Fruit fly (Drosophila melanogaster) whole organism, embryonic: ENCODE data around the gene CG11085.

Experiments used
- ATbp ChIP-seq: fragments of 200-800 bp; sonication (Bioruptor generic); optimal IDR thresholded peaks from 2 replicates; lab custom pipeline; 2017; ENCODE audit warnings: missing biosample characterization, mild to moderate bottlenecking, missing genetic modification characterization, missing genetic modification reagents
- Atf6 ChIP-seq: fragments of 200-800 bp; sonication (Bioruptor generic); IDR thresholded peaks from 2 replicates; pipeline ENCODE4 v1.3.6; 2022; ENCODE audit warnings: missing biosample characterization, missing genetic modification characterization
- CG10267 ChIP-seq: fragments of 200-800 bp; sonication (Bioruptor generic); optimal IDR thresholded peaks from 2 replicates; lab custom pipeline; 2018; ENCODE audit warnings: missing biosample characterization, mild to moderate bottlenecking, missing genetic modification characterization, moderate library complexity
- CG10431 ChIP-seq: fragments of 200-800 bp; sonication (Bioruptor generic); optimal IDR thresholded peaks from 3 replicates; lab custom pipeline; 2018; ENCODE audit warnings: missing biosample characterization, mild to moderate bottlenecking, missing genetic modification characterization
- CG12219 ChIP-seq: fragments of 200-800 bp; sonication (Bioruptor generic); optimal IDR thresholded peaks from 3 replicates; lab custom pipeline; 2018; ENCODE audit warnings: missing biosample characterization, mild to moderate bottlenecking, missing genetic modification characterization
- CG12236 ChIP-seq: fragments of 200-800 bp; sonication (Bioruptor generic); optimal IDR thresholded peaks from 2 replicates; lab custom pipeline; 2016; ENCODE audit warnings: missing biosample characterization, missing genetic modification characterization
- CG12391 ChIP-seq: fragments of 200-800 bp; sonication (Bioruptor generic); optimal IDR thresholded peaks from 3 replicates; lab custom pipeline; 2018; ENCODE audit warnings: missing biosample characterization, mild to moderate bottlenecking, missing genetic modification characterization, moderate library complexity
- CG13287 ChIP-seq: fragments of 200-800 bp; sonication (Bioruptor generic); IDR thresholded peaks from 2 replicates; pipeline ENCODE4 v1.3.6; 2022; ENCODE audit warnings: missing biosample characterization, missing genetic modification characterization; ENCODE audit not compliant: partially characterized antibody
- CG13424 ChIP-seq: fragments of 200-800 bp; sonication (Bioruptor generic); optimal IDR thresholded peaks from 2 replicates; lab custom pipeline; 2019; ENCODE audit warnings: missing biosample characterization, mild to moderate bottlenecking, missing genetic modification characterization, moderate library complexity
- CG13775 ChIP-seq: fragments of 200-800 bp; sonication (Bioruptor generic); optimal IDR thresholded peaks from 3 replicates; lab custom pipeline; 2017; ENCODE audit warnings: missing biosample characterization, mild to moderate bottlenecking, missing genetic modification characterization
- CG14441 ChIP-seq: fragments of 200-800 bp; sonication (Bioruptor generic); IDR thresholded peaks from 2 replicates; pipeline ENCODE4 v1.3.6; 2022; ENCODE audit warnings: missing biosample characterization, missing genetic modification characterization
- CG14860 ChIP-seq: fragments of 200-800 bp; sonication (Bioruptor generic); IDR thresholded peaks from 3 replicates; pipeline ENCODE4 v1.3.6; 2022; ENCODE audit warnings: missing biosample characterization, missing genetic modification characterization; ENCODE audit not compliant: partially characterized antibody
- CG17186 ChIP-seq: fragments of 200-800 bp; sonication (Bioruptor generic); optimal IDR thresholded peaks from 3 replicates; lab custom pipeline; 2017; ENCODE audit warnings: missing biosample characterization, missing genetic modification reagents, missing genetic modification characterization
- CG31224 ChIP-seq: fragments of 200-800 bp; sonication (Bioruptor generic); IDR thresholded peaks from 2 replicates; pipeline ENCODE4 v1.3.6; 2022; ENCODE audit warnings: missing biosample characterization, missing genetic modification characterization
- CG31441 ChIP-seq: fragments of 200-800 bp; sonication (Bioruptor generic); IDR thresholded peaks from 2 replicates; pipeline ENCODE4 v1.3.6; 2022; ENCODE audit warnings: missing biosample characterization, missing genetic modification characterization
- CG3407 ChIP-seq: fragments of 200-800 bp; sonication (Bioruptor generic); optimal IDR thresholded peaks from 2 replicates; lab custom pipeline; 2018; ENCODE audit warnings: missing biosample characterization, mild to moderate bottlenecking, missing genetic modification characterization
- CG4404 ChIP-seq: fragments of 200-800 bp; sonication (Bioruptor generic); IDR thresholded peaks from 2 replicates; pipeline ENCODE4 v1.3.6; 2022; ENCODE audit warnings: missing biosample characterization, missing genetic modification characterization
- CG4424 ChIP-seq: fragments of 200-800 bp; sonication (Bioruptor generic); optimal IDR thresholded peaks from 3 replicates; lab custom pipeline; 2016; ENCODE audit warnings: missing biosample characterization, missing genetic modification characterization
- CoRest ChIP-seq: fragments of 200-800 bp; sonication (Bioruptor generic); optimal IDR thresholded peaks from 3 replicates; lab custom pipeline; 2018; ENCODE audit warnings: missing biosample characterization, mild to moderate bottlenecking, missing genetic modification characterization, moderate library complexity
- CrebB ChIP-seq: fragments of 200-800 bp; sonication (Bioruptor generic); optimal IDR thresholded peaks from 3 replicates; lab custom pipeline; 2018; ENCODE audit warnings: missing biosample characterization, mild to moderate bottlenecking, missing genetic modification characterization
- Dip3 ChIP-seq: fragments of 200-800 bp; sonication (Bioruptor generic); optimal IDR thresholded peaks from 3 replicates; lab custom pipeline; 2016; ENCODE audit warnings: missing biosample characterization, missing genetic modification characterization
- HmgD ChIP-seq: fragments of 200-800 bp; sonication (Bioruptor generic); optimal IDR thresholded peaks from 3 replicates; lab custom pipeline; 2016; ENCODE audit warnings: missing biosample characterization, missing genetic modification characterization
- MTF-1 ChIP-seq: fragments of 200-800 bp; sonication (Bioruptor generic); optimal IDR thresholded peaks from 2 replicates; lab custom pipeline; 2018; ENCODE audit warnings: missing biosample characterization, mild to moderate bottlenecking, missing genetic modification characterization, borderline replicate concordance
- Med ChIP-seq: fragments of 200-800 bp; sonication (Bioruptor generic); peaks from one replicate; lab custom pipeline; 2016; ENCODE audit warnings: missing biosample characterization, missing genetic modification characterization, mild to moderate bottlenecking, inconsistent platforms, moderate library complexity
- Mes4 ChIP-seq: fragments of 200-800 bp; sonication (Bioruptor generic); optimal IDR thresholded peaks from 2 replicates; lab custom pipeline; 2016; ENCODE audit warnings: missing biosample characterization, missing genetic modification characterization
- NC2β ChIP-seq: fragments of 200-800 bp; sonication (Bioruptor generic); optimal IDR thresholded peaks from 2 replicates; lab custom pipeline; 2016; ENCODE audit warnings: missing biosample characterization, missing genetic modification characterization
- Side ChIP-seq: fragments of 200-800 bp; sonication (Bioruptor generic); optimal IDR thresholded peaks from 2 replicates; lab custom pipeline; 2016; ENCODE audit warnings: missing biosample characterization, missing genetic modification characterization
- Six4 ChIP-seq: fragments of 200-800 bp; sonication (Bioruptor generic); optimal IDR thresholded peaks from 2 replicates; lab custom pipeline; 2016; ENCODE audit warnings: missing biosample characterization, missing genetic modification characterization
- Sox102F ChIP-seq: fragments of 200-800 bp; sonication (Bioruptor generic); optimal IDR thresholded peaks from 2 replicates; lab custom pipeline; 2018; ENCODE audit warnings: missing biosample characterization, mild to moderate bottlenecking, missing genetic modification characterization, moderate library complexity
- Sry-β ChIP-seq: fragments of 200-800 bp; sonication (Bioruptor generic); optimal IDR thresholded peaks from 2 replicates; lab custom pipeline; 2018; ENCODE audit warnings: missing biosample characterization, mild to moderate bottlenecking, missing genetic modification characterization, moderate library complexity
- Ssrp ChIP-seq: fragments of 200-800 bp; sonication (Bioruptor generic); optimal IDR thresholded peaks from 2 replicates; lab custom pipeline; 2018; ENCODE audit warnings: missing biosample characterization, mild to moderate bottlenecking, missing genetic modification characterization, moderate library complexity
- Xbp1 ChIP-seq: fragments of 200-800 bp; sonication (Bioruptor generic); optimal IDR thresholded peaks from 3 replicates; lab custom pipeline; 2016; ENCODE audit warnings: missing biosample characterization, mild to moderate bottlenecking, missing genetic modification characterization
- Xrp1 ChIP-seq: fragments of 200-800 bp; sonication (Bioruptor generic); IDR thresholded peaks from 2 replicates; pipeline ENCODE4 v1.3.6; 2022; ENCODE audit warnings: missing biosample characterization, missing genetic modification characterization
- aop ChIP-seq: fragments of 200-800 bp; sonication (Bioruptor generic); IDR thresholded peaks from 2 replicates; pipeline ENCODE4 v1.3.6; 2022; ENCODE audit warnings: missing biosample characterization, missing genetic modification characterization
- az2 ChIP-seq: fragments of 200-800 bp; sonication (Bioruptor generic); optimal IDR thresholded peaks from 3 replicates; lab custom pipeline; 2016; ENCODE audit warnings: missing biosample characterization, missing genetic modification characterization
- dan ChIP-seq: fragments of 200-800 bp; sonication (Bioruptor generic); IDR thresholded peaks from 2 replicates; pipeline ENCODE4 v1.3.6; 2022; ENCODE audit warnings: missing biosample characterization, missing genetic modification characterization
- dmrt11E ChIP-seq: fragments of 200-800 bp; sonication (Bioruptor generic); optimal IDR thresholded peaks from 3 replicates; lab custom pipeline; 2018; ENCODE audit warnings: missing biosample characterization, mild to moderate bottlenecking, missing genetic modification characterization, moderate library complexity
- ewg ChIP-seq: fragments of 200-800 bp; sonication (Bioruptor generic); optimal IDR thresholded peaks from 3 replicates; lab custom pipeline; 2017; ENCODE audit warnings: mild to moderate bottlenecking, missing biosample characterization, missing genetic modification reagents, missing genetic modification characterization
- h ChIP-seq: fragments of >200 bp; optimal IDR thresholded peaks from 2 replicates; lab custom pipeline; 2017
- kni ChIP-seq: fragments of 200-800 bp; sonication (Bioruptor generic); optimal IDR thresholded peaks from 3 replicates; lab custom pipeline; 2017; ENCODE audit warnings: mild to moderate bottlenecking, missing biosample characterization, missing genetic modification reagents, missing genetic modification characterization
- onecut ChIP-seq: fragments of 200-800 bp; sonication (Bioruptor generic); IDR thresholded peaks from 2 replicates; pipeline ENCODE4 v1.3.6; 2022; ENCODE audit warnings: missing biosample characterization, missing genetic modification characterization
- repo ChIP-seq: fragments of 200-800 bp; sonication (Bioruptor generic); optimal IDR thresholded peaks from 2 replicates; lab custom pipeline; 2016; ENCODE audit warnings: missing biosample characterization, missing genetic modification characterization
- shn ChIP-seq: fragments of 200-800 bp; sonication (Bioruptor generic); optimal IDR thresholded peaks from 3 replicates; lab custom pipeline; 2016; ENCODE audit warnings: missing biosample characterization, missing genetic modification characterization
- sim ChIP-seq: fragments of 200-800 bp; sonication (Bioruptor generic); IDR thresholded peaks from 2 replicates; pipeline ENCODE4 v1.3.6; 2022; ENCODE audit warnings: missing biosample characterization, missing genetic modification characterization
- trem ChIP-seq: fragments of 200-800 bp; optimal IDR thresholded peaks from 3 replicates; lab custom pipeline; 2019; ENCODE audit warnings: missing biosample characterization, mild to moderate bottlenecking, missing genetic modification characterization, moderate library complexity
- unc-4 ChIP-seq: fragments of 200-800 bp; sonication (Bioruptor generic); IDR thresholded peaks from 2 replicates; pipeline ENCODE4 v1.3.6; 2022; ENCODE audit warnings: missing biosample characterization, missing genetic modification characterization; ENCODE audit not compliant: partially characterized antibody
- unpg ChIP-seq: fragments of 200-800 bp; sonication (Bioruptor generic); optimal IDR thresholded peaks from 3 replicates; lab custom pipeline; 2018; ENCODE audit warnings: missing biosample characterization, mild to moderate bottlenecking, missing genetic modification characterization, moderate library complexity
- zen2 ChIP-seq: fragments of 200-800 bp; sonication (Bioruptor generic); IDR thresholded peaks from 3 replicates; pipeline ENCODE4 v1.3.6; 2022; ENCODE audit warnings: missing biosample characterization, missing genetic modification characterization; ENCODE audit not compliant: partially characterized antibody

CG11085 gene

DNA sequence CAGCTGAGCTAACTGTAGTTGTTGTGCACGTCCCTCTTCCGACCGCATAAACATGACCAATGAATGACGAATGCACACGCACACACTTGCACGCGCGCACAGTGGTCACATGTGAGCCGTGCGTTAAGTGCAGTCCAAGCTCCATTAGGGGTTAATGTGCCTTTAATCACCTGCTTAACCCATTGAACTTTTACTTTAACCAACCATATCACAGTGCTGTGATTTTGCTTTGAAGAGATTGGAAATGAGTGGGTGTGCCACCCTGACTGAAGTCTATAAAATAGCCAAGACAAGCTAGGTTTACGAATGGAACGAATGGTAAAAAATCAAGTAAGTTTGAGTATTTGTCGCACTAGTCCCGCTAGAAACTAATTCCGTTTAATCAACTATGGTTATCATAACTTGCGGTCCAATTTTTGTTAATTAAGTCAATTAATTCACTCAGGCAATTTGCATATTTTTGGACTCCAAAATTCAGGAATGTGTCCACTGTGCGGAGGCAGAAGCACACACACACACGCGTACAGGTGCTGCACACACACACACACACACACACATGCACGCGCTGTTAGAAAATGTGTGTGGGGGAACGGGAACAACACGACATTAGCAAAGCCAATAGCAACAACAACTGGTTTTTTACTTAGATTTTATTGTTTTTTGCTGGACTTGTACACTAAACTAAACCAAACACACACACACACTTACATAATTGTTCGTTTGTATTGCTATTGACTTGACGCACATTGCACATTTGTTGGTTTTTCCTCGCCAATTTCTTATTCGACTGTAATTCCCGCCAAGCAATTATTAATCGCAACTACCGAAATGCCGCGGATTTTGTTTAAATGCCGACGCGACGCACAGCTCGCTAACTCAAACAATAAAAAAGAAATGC lies 24.6 kb upstream of the CG11085 start (continued):
- TF ChIP-seq Dip3 (no peak), Sox102F (peak; percentile 40), MTF-1 (no peak), ATbp (peak; percentile 22), Med (GFP tag; lab: Kevin White, UChicago) (peak; percentile 79), unc-4 (no peak), CG17186 (GFP tag; lab: Kevin White, UChicago) (no peak), unpg (peak; percentile 38), Sry-β (peak; percentile 2), dmrt11E (tag; lab: Kevin White, UChicago) (peak; percentile 50), az2 (GFP tag; lab: Kevin White, UChicago) (peak; percentile 35), CrebB (tag; lab: Kevin White, UChicago) (no peak), CG12391 (tag; lab: Kevin White, UChicago) (peak; percentile 37), CG31224 (GFP tag; lab: Robert Waterston, UW) (no peak), HmgD (GFP tag; lab: Kevin White, UChicago) (peak; percentile 18), h (no peak), Xbp1 (peak; percentile 39), aop (GFP tag; lab: Robert Waterston, UW) (no peak), Xrp1 (GFP tag; lab: Robert Waterston, UW) (peak; percentile 37; the same call in 1 of the 2 replicates), sim (GFP tag; lab: Robert Waterston, UW) (no peak), CG4404 (peak; percentile 24; the same call in 1 of the 2 replicates), dan (GFP tag; lab: Robert Waterston, UW) (no peak), CG12219 (GFP tag; lab: Kevin White, UChicago) (peak; percentile 34), onecut (GFP tag; lab: Robert Waterston, UW) (no peak), CG12236 (GFP tag; lab: Kevin White, UChicago) (peak; percentile 23), Side (GFP tag; lab: Kevin White, UChicago) (peak; percentile 3), ewg (GFP tag; lab: Kevin White, UChicago) (peak; percentile 8), CG14860 (no peak), Atf6 (no peak), CG3407 (GFP tag; lab: Kevin White, UChicago) (peak; percentile 27), CoRest (tag; lab: Kevin White, UChicago) (peak; percentile 65), CG10431 (GFP tag; lab: Kevin White, UChicago) (peak; percentile 25), CG31441 (GFP tag; lab: Robert Waterston, UW) (peak; percentile 41; the same call in 1 of the 2 replicates), CG13775 (peak; percentile 59), CG13424 (peak; percentile 54), zen2 (GFP tag; lab: Robert Waterston, UW) (no peak), Six4 (peak; percentile 67), CG4424 (GFP tag; lab: Kevin White, UChicago) (peak; percentile 38), kni (GFP tag; lab: Kevin White, UChicago) (peak; percentile 56), CG10267 (peak; percentile 32), NC2β (peak; percentile 23), repo (GFP tag; lab: Kevin White, UChicago) (peak; percentile 23), shn (GFP tag; lab: Kevin White, UChicago) (peak; percentile 53), trem (tag; lab: Kevin White, UChicago) (no peak), CG13287 (0 out of 2 replicates have a peak, but pooled peaks have one; percentile 4), Mes4 (GFP tag; lab: Kevin White, UChicago) (peak; percentile 45), CG14441 (no peak), Ssrp (tag; lab: Kevin White, UChicago) (peak; percentile 36)
